Fruit fly (Drosophila melanogaster): ENCODE data around the gene Psf1.
A peak's percentile ranks its signal among the peaks of the same experiment; 100 is the strongest.

Gene Psf1

DNA sequence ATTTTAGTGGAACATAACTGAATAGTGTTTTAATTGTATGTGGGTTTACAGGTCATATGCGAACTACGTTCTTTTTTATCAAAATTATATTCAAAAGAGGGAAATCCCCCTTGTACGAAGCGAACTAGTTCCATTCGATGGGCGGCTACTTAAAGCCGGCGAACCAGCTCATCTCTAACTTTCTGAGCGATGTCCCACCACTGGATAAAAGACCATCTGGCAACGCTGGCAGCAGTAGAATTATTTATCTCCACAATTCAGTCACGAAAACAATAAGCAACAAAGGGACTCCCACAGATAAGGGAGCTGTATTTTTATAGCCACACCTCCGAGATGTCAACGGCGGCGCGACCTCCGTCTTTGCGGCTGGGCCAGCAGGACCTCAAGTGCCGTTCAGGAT is 48.2 kb upstream of the Psf1 start, which contains the start of gene Rabex-5 (continued):
- no peak for TF ChIP-seq prd (optimal IDR thresholded peaks at IDR 0.05)
- peak; percentile 20; the same call in 1 of the 3 replicates for TF ChIP-seq prd (GFP tag; IDR thresholded peaks at IDR 0.05)
- peak; percentile 22 for TF ChIP-seq Hr3 (GFP tag; optimal IDR thresholded peaks at IDR 0.05)
- peak; percentile 2 for TF ChIP-seq CG10209 (GFP tag; optimal IDR thresholded peaks at IDR 0.05)
- TF ChIP-seq NK7.1 (GFP tag; optimal IDR thresholded peaks at IDR 0.05) = peak; percentile 9
- TF ChIP-seq CG18011 (GFP tag; optimal IDR thresholded peaks at IDR 0.05) = no peak
- no peak for TF ChIP-seq caup (GFP tag; optimal IDR thresholded peaks at IDR 0.05; ENCODE audit: severe bottlenecking)
- no peak for TF ChIP-seq cwo (GFP tag; optimal IDR thresholded peaks at IDR 0.05)
- TF ChIP-seq CG2202 (tag; optimal IDR thresholded peaks at IDR 0.05) = no peak
- TF ChIP-seq CG3163 (GFP tag; optimal IDR thresholded peaks at IDR 0.05) = no peak
- no peak for TF ChIP-seq CG13775 (GFP tag; optimal IDR thresholded peaks at IDR 0.05)
- TF ChIP-seq MTF-1 (GFP tag; optimal IDR thresholded peaks at IDR 0.05; ENCODE audit: borderline replicate concordance) = no peak
- no peak for TF ChIP-seq Bdp1 (GFP tag; optimal IDR thresholded peaks at IDR 0.05)
- TF ChIP-seq aop (GFP tag; IDR thresholded peaks at IDR 0.05) = no peak
- no peak; the same call in 1 of the 2 replicates for TF ChIP-seq H2.0 (GFP tag; IDR thresholded peaks at IDR 0.05)
- peak; percentile 55; the same call in 1 of the 3 replicates for TF ChIP-seq zfh1 (GFP tag; IDR thresholded peaks at IDR 0.05)
- TF ChIP-seq Hey (tag; optimal IDR thresholded peaks at IDR 0.05) = no peak
- TF ChIP-seq CG16863 (GFP tag; optimal IDR thresholded peaks at IDR 0.05) = no peak
- TF ChIP-seq nau (GFP tag; optimal IDR thresholded peaks at IDR 0.05) = no peak
- TF ChIP-seq sens (GFP tag) = peak; percentile 73
- TF ChIP-seq kah (GFP tag; optimal IDR thresholded peaks at IDR 0.05) = no peak
- no peak for TF ChIP-seq Adf1 (GFP tag; IDR thresholded peaks at IDR 0.05)
- TF ChIP-seq CG17829 (tag; optimal IDR thresholded peaks at IDR 0.05) = peak; percentile 48
- peak; percentile 65; the same call in 1 of the 2 replicates for TF ChIP-seq vvl (GFP tag; IDR thresholded peaks at IDR 0.05)
- no peak for TF ChIP-seq CG7556 (GFP tag; optimal IDR thresholded peaks at IDR 0.05)
- TF ChIP-seq CG4282 (GFP tag; optimal IDR thresholded peaks at IDR 0.05) = peak; percentile 20
- peak; percentile 61 for TF ChIP-seq CG3995 (GFP tag; optimal IDR thresholded peaks at IDR 0.05)
- peak; percentile 14 for TF ChIP-seq Meics (GFP tag; optimal IDR thresholded peaks at IDR 0.05)
- TF ChIP-seq seq (GFP tag; IDR thresholded peaks at IDR 0.05) = no peak
- no peak for TF ChIP-seq CG31224 (GFP tag; IDR thresholded peaks at IDR 0.05)
- TF ChIP-seq onecut (GFP tag; IDR thresholded peaks at IDR 0.05) = no peak
- TF ChIP-seq CG15011 (GFP tag; optimal IDR thresholded peaks at IDR 0.05) = no peak
- peak; percentile 8 for TF ChIP-seq CG1792 (GFP tag; optimal IDR thresholded peaks at IDR 0.05)
- TF ChIP-seq CG4404 (GFP tag; IDR thresholded peaks at IDR 0.05) = no peak
- no peak for TF ChIP-seq h (optimal IDR thresholded peaks at IDR 0.05)
- no peak for TF ChIP-seq crc (GFP tag; optimal IDR thresholded peaks at IDR 0.05)
- TF ChIP-seq CG7839 (tag; optimal IDR thresholded peaks at IDR 0.05) = no peak
- TF ChIP-seq CG17912 (GFP tag; optimal IDR thresholded peaks at IDR 0.05) = peak; percentile 39
- no peak for TF ChIP-seq Fer2 (tag; optimal IDR thresholded peaks at IDR 0.05)
- no peak for TF ChIP-seq z (GFP tag; IDR thresholded peaks at IDR 0.05)
- TF ChIP-seq CG12236 (GFP tag; optimal IDR thresholded peaks at IDR 0.05) = no peak
- TF ChIP-seq dysf (GFP tag; IDR thresholded peaks at IDR 0.05) = no peak
- peak; percentile 53; the same call in 2 of the 3 replicates for TF ChIP-seq CG14860 (GFP tag; IDR thresholded peaks at IDR 0.05; ENCODE audit: partially characterized antibody)
- no peak for TF ChIP-seq CG9609 (GFP tag; optimal IDR thresholded peaks at IDR 0.05)
- TF ChIP-seq Sin3A (optimal IDR thresholded peaks at IDR 0.05) = peak; percentile 36
- no peak for TF ChIP-seq CG17328 (GFP tag; IDR thresholded peaks at IDR 0.05)
- no peak for TF ChIP-seq gcm (GFP tag; optimal IDR thresholded peaks at IDR 0.05)
- TF ChIP-seq bigmax (GFP tag; optimal IDR thresholded peaks at IDR 0.05) = no peak
- TF ChIP-seq dati (GFP tag; IDR thresholded peaks at IDR 0.05) = no peak
- TF ChIP-seq NFAT (GFP tag; IDR thresholded peaks at IDR 0.05) = peak; percentile 44; the same call in 1 of the 2 replicates
- TF ChIP-seq GATAe (GFP tag; conservative IDR thresholded peaks at IDR 0.05) = no peak
- no peak for TF ChIP-seq Trl (optimal IDR thresholded peaks at IDR 0.05)
- peak; percentile 15 for TF ChIP-seq Trl (GFP tag; optimal IDR thresholded peaks at IDR 0.05)
